Fruit fly (Drosophila melanogaster) whole organism, embryonic: ENCODE data around the gene Bsg.

Experiments used
- CG10209 ChIP-seq: fragments of 200-800 bp; sonication (Bioruptor generic); optimal IDR thresholded peaks from 3 replicates; lab custom pipeline; 2017; ENCODE audit warnings: missing biosample characterization, mild to moderate bottlenecking, missing genetic modification characterization, missing genetic modification reagents
- CG10543 ChIP-seq: fragments of 200-800 bp; sonication (Bioruptor generic); optimal IDR thresholded peaks from 3 replicates; lab custom pipeline; 2017; ENCODE audit warnings: missing biosample characterization, mild to moderate bottlenecking, missing genetic modification characterization, moderate library complexity
- CG11696 ChIP-seq: fragments of 200-800 bp; sonication (Bioruptor generic); IDR thresholded peaks from 2 replicates; pipeline ENCODE4 v1.3.6; 2022; ENCODE audit warnings: missing biosample characterization, missing genetic modification characterization
- CG12236 ChIP-seq: fragments of 200-800 bp; sonication (Bioruptor generic); optimal IDR thresholded peaks from 2 replicates; lab custom pipeline; 2016; ENCODE audit warnings: missing biosample characterization, missing genetic modification characterization
- CG12299 ChIP-seq: fragments of 200-800 bp; sonication (Bioruptor generic); optimal IDR thresholded peaks from 2 replicates; lab custom pipeline; 2018; ENCODE audit warnings: missing biosample characterization, mild to moderate bottlenecking, missing genetic modification characterization
- CG15073 ChIP-seq: fragments of 200-800 bp; sonication (Bioruptor generic); optimal IDR thresholded peaks from 2 replicates; lab custom pipeline; 2016; ENCODE audit warnings: missing biosample characterization, missing genetic modification characterization
- CG15514 ChIP-seq: fragments of 200-800 bp; sonication (Bioruptor generic); optimal IDR thresholded peaks from 3 replicates; lab custom pipeline; 2017; ENCODE audit warnings: missing biosample characterization, missing genetic modification characterization, mild to moderate bottlenecking, moderate library complexity, missing genetic modification reagents
- CG15601 ChIP-seq: fragments of 200-800 bp; sonication (Bioruptor generic); optimal IDR thresholded peaks from 3 replicates; lab custom pipeline; 2019; ENCODE audit warnings: missing biosample characterization, mild to moderate bottlenecking, missing genetic modification characterization, moderate library complexity
- CG17612 ChIP-seq: fragments of 200-800 bp; sonication (Bioruptor generic); IDR thresholded peaks from 2 replicates; pipeline ENCODE4 v1.3.6; 2022; ENCODE audit warnings: missing biosample characterization, missing genetic modification characterization
- CG17802 ChIP-seq: fragments of 200-800 bp; sonication (Bioruptor generic); optimal IDR thresholded peaks from 2 replicates; lab custom pipeline; 2018; ENCODE audit warnings: missing biosample characterization, mild to moderate bottlenecking, missing genetic modification characterization, moderate library complexity
- CG18764 ChIP-seq: fragments of 200-800 bp; sonication (Bioruptor generic); optimal IDR thresholded peaks from 3 replicates; lab custom pipeline; 2016; ENCODE audit warnings: missing biosample characterization, missing genetic modification characterization
- CG3065 ChIP-seq: fragments of 200-800 bp; sonication (Bioruptor generic); optimal IDR thresholded peaks from 2 replicates; lab custom pipeline; 2016; ENCODE audit warnings: missing biosample characterization, missing genetic modification characterization
- CG3407 ChIP-seq: fragments of 200-800 bp; sonication (Bioruptor generic); optimal IDR thresholded peaks from 2 replicates; lab custom pipeline; 2018; ENCODE audit warnings: missing biosample characterization, mild to moderate bottlenecking, missing genetic modification characterization
- CG3726 ChIP-seq: fragments of 200-800 bp; sonication (Bioruptor generic); IDR thresholded peaks from 3 replicates; pipeline ENCODE4, ENCODE4 v1.3.6; 2022; ENCODE audit warnings: missing biosample characterization, missing genetic modification characterization
- CG3838 ChIP-seq: fragments of 200-800 bp; sonication (Bioruptor generic); optimal IDR thresholded peaks from 3 replicates; lab custom pipeline; 2016; ENCODE audit warnings: missing biosample characterization, missing genetic modification characterization
- CG4282 ChIP-seq: fragments of 200-800 bp; sonication (Bioruptor generic); optimal IDR thresholded peaks from 2 replicates; lab custom pipeline; 2016; ENCODE audit warnings: missing biosample characterization, missing genetic modification characterization
- CG6765 ChIP-seq: fragments of 200-800 bp; sonication (Bioruptor generic); optimal IDR thresholded peaks from 3 replicates; lab custom pipeline; 2017; ENCODE audit warnings: missing biosample characterization, mild to moderate bottlenecking, missing genetic modification characterization
- CG6854 ChIP-seq: fragments of 200-800 bp; sonication (Bioruptor generic); optimal IDR thresholded peaks from 3 replicates; lab custom pipeline; 2017; ENCODE audit warnings: missing biosample characterization, mild to moderate bottlenecking, missing genetic modification characterization
- CG7987 ChIP-seq: fragments of 200-800 bp; sonication (Bioruptor generic); optimal IDR thresholded peaks from 2 replicates; lab custom pipeline; 2018; ENCODE audit warnings: missing biosample characterization, mild to moderate bottlenecking, missing genetic modification characterization, moderate library complexity
- CG9215 ChIP-seq: fragments of 200-800 bp; sonication (Bioruptor generic); IDR thresholded peaks from 2 replicates; pipeline ENCODE4 v1.3.6; 2022; ENCODE audit warnings: missing biosample characterization, missing genetic modification characterization
- CG9817 ChIP-seq: fragments of 200-800 bp; sonication (Bioruptor generic); optimal IDR thresholded peaks from 2 replicates; lab custom pipeline; 2018; ENCODE audit warnings: missing biosample characterization, mild to moderate bottlenecking, missing genetic modification characterization, moderate library complexity
- CTCF ChIP-seq: fragments of 200-800 bp; sonication (Bioruptor generic); optimal IDR thresholded peaks from 2 replicates; lab custom pipeline; 2017; ENCODE audit warnings: missing biosample characterization, mild to moderate bottlenecking, missing genetic modification characterization, moderate library complexity
- D ChIP-seq, 2 experiments: fragments of 200-800 bp in 1 of 2; fragments of >200 bp in 1 of 2; sonication (Bioruptor generic) in 1 of 2; optimal IDR thresholded peaks; 2 replicates in 1 of 2; 3 replicates in 1 of 2; lab custom pipeline; 2017; ENCODE audit warnings: mild to moderate bottlenecking in 1 of 2, missing biosample characterization in 1 of 2, missing genetic modification characterization in 1 of 2, missing genetic modification reagents in 1 of 2
- E2f1 ChIP-seq: fragments of 200-800 bp; sonication (Bioruptor generic); IDR thresholded peaks from 2 replicates; pipeline ENCODE4 v1.3.6; 2022; ENCODE audit warnings: missing biosample characterization, missing genetic modification characterization
- ERR ChIP-seq: fragments of 200-800 bp; sonication (Bioruptor generic); optimal IDR thresholded peaks from 2 replicates; lab custom pipeline; 2016; ENCODE audit warnings: missing biosample characterization, missing genetic modification characterization
- Hsf ChIP-seq: fragments of 200-800 bp; sonication (Bioruptor generic); optimal IDR thresholded peaks from 3 replicates; lab custom pipeline; 2016; ENCODE audit warnings: missing biosample characterization, missing genetic modification characterization
- Myb ChIP-seq: fragments of 200-800 bp; sonication (Bioruptor generic); optimal IDR thresholded peaks from 2 replicates; lab custom pipeline; 2016; ENCODE audit warnings: missing biosample characterization, missing genetic modification characterization
- Six4 ChIP-seq: fragments of 200-800 bp; sonication (Bioruptor generic); optimal IDR thresholded peaks from 2 replicates; lab custom pipeline; 2016; ENCODE audit warnings: missing biosample characterization, missing genetic modification characterization
- Sox102F ChIP-seq: fragments of 200-800 bp; sonication (Bioruptor generic); optimal IDR thresholded peaks from 2 replicates; lab custom pipeline; 2018; ENCODE audit warnings: missing biosample characterization, mild to moderate bottlenecking, missing genetic modification characterization, moderate library complexity
- Stat92E ChIP-seq, 3 experiments: fragments of >200 bp in 2 of 3; fragments of 200-800 bp in 1 of 3; sonication (Bioruptor generic) in 1 of 3; optimal IDR thresholded peaks; 2 replicates each; lab custom pipeline; 2017 to 2019; ENCODE audit warnings: missing biosample characterization in 3 of 3, missing genetic modification characterization in 3 of 3, mild to moderate bottlenecking in 1 of 3, moderate library complexity in 1 of 3
- ab ChIP-seq: fragments of 200-800 bp; sonication (Bioruptor generic); optimal IDR thresholded peaks from 2 replicates; lab custom pipeline; 2016; ENCODE audit warnings: missing biosample characterization, missing genetic modification characterization
- aop ChIP-seq: fragments of 200-800 bp; sonication (Bioruptor generic); IDR thresholded peaks from 2 replicates; pipeline ENCODE4 v1.3.6; 2022; ENCODE audit warnings: missing biosample characterization, missing genetic modification characterization
- ara ChIP-seq: fragments of 200-800 bp; sonication (Bioruptor generic); IDR thresholded peaks from 2 replicates; pipeline ENCODE4 v1.3.6; 2022; ENCODE audit warnings: missing biosample characterization, missing genetic modification characterization
- az2 ChIP-seq: fragments of 200-800 bp; sonication (Bioruptor generic); optimal IDR thresholded peaks from 3 replicates; lab custom pipeline; 2016; ENCODE audit warnings: missing biosample characterization, missing genetic modification characterization
- btn ChIP-seq: fragments of 200-800 bp; sonication (Bioruptor generic); optimal IDR thresholded peaks from 2 replicates; lab custom pipeline; 2016; ENCODE audit warnings: missing biosample characterization, missing genetic modification characterization
- crc ChIP-seq: fragments of 200-800 bp; sonication (Bioruptor generic); optimal IDR thresholded peaks from 2 replicates; lab custom pipeline; 2016; ENCODE audit warnings: missing biosample characterization, missing genetic modification characterization
- crol ChIP-seq: fragments of 200-800 bp; sonication (Bioruptor generic); IDR thresholded peaks from 2 replicates; pipeline ENCODE4 v1.3.6; 2022; ENCODE audit warnings: missing biosample characterization, missing genetic modification characterization
- dati ChIP-seq: fragments of 200-800 bp; sonication (Bioruptor generic); IDR thresholded peaks from 2 replicates; pipeline ENCODE4 v1.3.6; 2022; ENCODE audit warnings: missing biosample characterization, missing genetic modification characterization
- dpn ChIP-seq, 2 experiments: fragments of 200-800 bp; sonication (Bioruptor generic); optimal IDR thresholded peaks; 3 replicates each; lab custom pipeline; 2016; ENCODE audit warnings: missing biosample characterization in 2 of 2, missing genetic modification characterization in 2 of 2
- ems ChIP-seq: fragments of 200-800 bp; sonication (Bioruptor generic); optimal IDR thresholded peaks from 3 replicates; lab custom pipeline; 2016; ENCODE audit warnings: missing biosample characterization, missing genetic modification characterization
- fd64A ChIP-seq: fragments of 200-800 bp; sonication (Bioruptor generic); optimal IDR thresholded peaks from 3 replicates; lab custom pipeline; 2018; ENCODE audit warnings: missing biosample characterization, mild to moderate bottlenecking, missing genetic modification characterization
- kah ChIP-seq: fragments of 200-800 bp; sonication (Bioruptor generic); optimal IDR thresholded peaks from 2 replicates; lab custom pipeline; 2018; ENCODE audit warnings: missing biosample characterization, mild to moderate bottlenecking, missing genetic modification characterization
- maf-S ChIP-seq: fragments of 200-800 bp; sonication (Bioruptor generic); optimal IDR thresholded peaks from 2 replicates; lab custom pipeline; 2016; ENCODE audit warnings: missing biosample characterization, missing genetic modification characterization
- pb ChIP-seq: fragments of 200-800 bp; sonication (Bioruptor generic); optimal IDR thresholded peaks from 3 replicates; lab custom pipeline; 2016; ENCODE audit warnings: missing biosample characterization, missing genetic modification characterization
- pros ChIP-seq: fragments of 200-800 bp; sonication (Bioruptor generic); optimal IDR thresholded peaks from 3 replicates; lab custom pipeline; 2019; ENCODE audit warnings: missing biosample characterization, mild to moderate bottlenecking, missing genetic modification characterization, moderate library complexity
- salm ChIP-seq: fragments of 200-800 bp; sonication (Bioruptor generic); optimal IDR thresholded peaks from 2 replicates; lab custom pipeline; 2018; ENCODE audit warnings: missing biosample characterization, mild to moderate bottlenecking, missing genetic modification characterization
- seq ChIP-seq: fragments of 200-800 bp; sonication (Bioruptor generic); IDR thresholded peaks from 2 replicates; pipeline ENCODE4 v1.3.6; 2022; ENCODE audit warnings: missing biosample characterization, missing genetic modification characterization
- tgo ChIP-seq: fragments of 200-800 bp; sonication (Bioruptor generic); IDR thresholded peaks from 3 replicates; pipeline ENCODE4 v1.3.6; 2022; ENCODE audit warnings: missing biosample characterization, missing genetic modification characterization
- ttk ChIP-seq: fragments of 200-800 bp; sonication (Bioruptor generic); IDR thresholded peaks from 2 replicates; pipeline ENCODE4 v2.1.2; 2022; ENCODE audit warnings: missing biosample characterization, missing genetic modification characterization
- usp ChIP-seq: fragments of >200 bp; optimal IDR thresholded peaks from 2 replicates; lab custom pipeline; 2017; ENCODE audit warnings: missing biosample characterization, missing genetic modification characterization
- wor ChIP-seq: fragments of 200-800 bp; sonication (Bioruptor generic); IDR thresholded peaks from 2 replicates; pipeline ENCODE4 v1.3.6; 2022; ENCODE audit warnings: missing biosample characterization, missing genetic modification characterization

Gene Bsg

dm6 chr2L:8082692-8083412 is 368 bp upstream of the Bsg start, which contains the start of gene Mcr (continued):
- no peak for TF ChIP-seq kah (GFP tag; lab: Kevin White, UChicago)
- TF ChIP-seq tgo (GFP tag; lab: Robert Waterston, UW), result no peak
- TF ChIP-seq CG6854, result no peak
- no peak for TF ChIP-seq CG4282 (GFP tag; lab: Kevin White, UChicago)
- TF ChIP-seq CG3065 (GFP tag; lab: Kevin White, UChicago), result no peak
- no peak for TF ChIP-seq CG10543
- no peak for TF ChIP-seq CG15601 (tag; lab: Kevin White, UChicago)
- TF ChIP-seq Myb (GFP tag; lab: Kevin White, UChicago), result peak; percentile 98
- TF ChIP-seq CG17802 (tag; lab: Kevin White, UChicago), result no peak
- TF ChIP-seq CG9817, result no peak
- TF ChIP-seq CG12236 (GFP tag; lab: Kevin White, UChicago), result no peak
- TF ChIP-seq CG3838, result no peak
- no peak for TF ChIP-seq CTCF (GFP tag; lab: Kevin White, UChicago)
- no peak for TF ChIP-seq ttk
- TF ChIP-seq Sox102F, result no peak
- TF ChIP-seq CG11696, result no peak
- TF ChIP-seq Six4 (GFP tag; lab: Kevin White, UChicago), result no peak
- no peak for TF ChIP-seq ara (GFP tag; lab: Robert Waterston, UW)
- TF ChIP-seq dati (GFP tag; lab: Robert Waterston, UW), result no peak
- TF ChIP-seq aop (GFP tag; lab: Robert Waterston, UW), result no peak
- no peak for TF ChIP-seq CG12299 (tag; lab: Kevin White, UChicago)
- TF ChIP-seq btn (GFP tag; lab: Kevin White, UChicago), result peak; percentile 2
- no peak for TF ChIP-seq E2f1 (GFP tag; lab: Robert Waterston, UW)
- no peak for TF ChIP-seq CG3407 (GFP tag; lab: Kevin White, UChicago)
- no peak for TF ChIP-seq CG6765 (GFP tag; lab: Kevin White, UChicago)
- no peak for TF ChIP-seq usp (GFP tag; lab: Kevin White, UChicago)
- TF ChIP-seq crol (GFP tag; lab: Robert Waterston, UW), result no peak
- no peak for TF ChIP-seq maf-S (GFP tag; lab: Kevin White, UChicago)
- peak; percentile 47 for TF ChIP-seq D (optimal IDR thresholded peaks at IDR 0.05; lab: Kevin White, UChicago)
- TF ChIP-seq D (GFP tag; optimal IDR thresholded peaks at IDR 0.05; lab: Kevin White, UChicago), result no peak
- TF ChIP-seq CG18764, result no peak
- no peak for TF ChIP-seq CG17612 (GFP tag; lab: Robert Waterston, UW)
- no peak for TF ChIP-seq salm
- no peak for TF ChIP-seq CG3726
- TF ChIP-seq fd64A (GFP tag; lab: Kevin White, UChicago), result no peak
- peak in 1 of 2 experiments; percentile 41 for TF ChIP-seq dpn (GFP tag; optimal IDR thresholded peaks at IDR 0.05; lab: Kevin White, UChicago)
- no peak for TF ChIP-seq CG9215 (GFP tag; lab: Robert Waterston, UW)
- no peak for TF ChIP-seq CG7987 (GFP tag; lab: Kevin White, UChicago)
- no peak for TF ChIP-seq crc (GFP tag; lab: Kevin White, UChicago)
- no peak for TF ChIP-seq ERR (GFP tag; lab: Kevin White, UChicago)
- TF ChIP-seq Hsf (GFP tag; lab: Kevin White, UChicago), result peak; percentile 19
- TF ChIP-seq Stat92E (GFP tag; optimal IDR thresholded peaks at IDR 0.05; lab: Kevin White, UChicago), result peak in 1 of 3 experiments; percentile 71
- no peak for TF ChIP-seq az2 (GFP tag; lab: Kevin White, UChicago)
- no peak for TF ChIP-seq CG15514 (GFP tag; lab: Kevin White, UChicago)
- peak; percentile 15; the same call in 1 of the 2 replicates for TF ChIP-seq seq (GFP tag; lab: Robert Waterston, UW)
- no peak for TF ChIP-seq wor (GFP tag; lab: Robert Waterston, UW)
- no peak for TF ChIP-seq CG15073 (GFP tag; lab: Kevin White, UChicago)
- TF ChIP-seq pros (GFP tag; lab: Kevin White, UChicago), result no peak
- TF ChIP-seq CG10209 (GFP tag; lab: Kevin White, UChicago), result no peak
- no peak for TF ChIP-seq pb (GFP tag; lab: Kevin White, UChicago)
- TF ChIP-seq ab, result no peak
- peak; percentile 8 for TF ChIP-seq ems (GFP tag; lab: Kevin White, UChicago)
